Fruit fly (Drosophila melanogaster): ENCODE measurements around the gene Ada.

dm6 chr3R:9055119-9056105 is 9.6 kb upstream of the Ada start:
- no peak for TF ChIP-seq Rel (GFP tag; optimal IDR thresholded peaks at IDR 0.05)
- TF ChIP-seq Rel (tag; optimal IDR thresholded peaks at IDR 0.05) = no peak
- TF ChIP-seq Hnf4 (GFP tag; optimal IDR thresholded peaks at IDR 0.05) = peak; percentile 90
- TF ChIP-seq fru (GFP tag; optimal IDR thresholded peaks at IDR 0.05) = peak; percentile 92
- peak; percentile 96 for TF ChIP-seq h (GFP tag; optimal IDR thresholded peaks at IDR 0.05)
- TF ChIP-seq tai (GFP tag; optimal IDR thresholded peaks at IDR 0.05) = no peak
- TF ChIP-seq psq (GFP tag; optimal IDR thresholded peaks at IDR 0.05) = peak; percentile 88
- no peak for TF ChIP-seq GATAd (GFP tag; optimal IDR thresholded peaks at IDR 0.05)
- TF ChIP-seq lola (GFP tag; optimal IDR thresholded peaks at IDR 0.05) = no peak
- no peak for TF ChIP-seq Myc (optimal IDR thresholded peaks at IDR 0.05)
- no peak for TF ChIP-seq pan (optimal IDR thresholded peaks at IDR 0.05)
- TF ChIP-seq Vsx2 (GFP tag; optimal IDR thresholded peaks at IDR 0.05; ENCODE audit: partially characterized antibody) = no peak
- peak; percentile 96 for TF ChIP-seq OdsH (GFP tag; optimal IDR thresholded peaks at IDR 0.05)

Measured in whole organism, wandering third instar larva.